Worm (Caenorhabditis elegans) whole organism, L3 larva: ENCODE measurements around the gene tat-3.

Experiments used
- ama-1 ChIP-seq: fragments of 150-350 bp; optimal IDR thresholded peaks from 2 replicates; lab custom pipeline; 2018
- ceh-82 ChIP-seq: fragments of 150-350 bp; optimal IDR thresholded peaks from 2 replicates; lab custom pipeline; 2014; ENCODE audit warnings: missing biosample characterization, missing genetic modification characterization
- nhr-77 ChIP-seq: fragments of 150-350 bp; optimal IDR thresholded peaks from 2 replicates; lab custom pipeline; 2014; ENCODE audit warnings: missing biosample characterization, missing genetic modification characterization
- snpc-4 ChIP-seq: fragments of 150-350 bp; optimal IDR thresholded peaks from 2 replicates; lab custom pipeline; 2014; ENCODE audit warnings: missing biosample characterization, missing genetic modification characterization

DNA sequence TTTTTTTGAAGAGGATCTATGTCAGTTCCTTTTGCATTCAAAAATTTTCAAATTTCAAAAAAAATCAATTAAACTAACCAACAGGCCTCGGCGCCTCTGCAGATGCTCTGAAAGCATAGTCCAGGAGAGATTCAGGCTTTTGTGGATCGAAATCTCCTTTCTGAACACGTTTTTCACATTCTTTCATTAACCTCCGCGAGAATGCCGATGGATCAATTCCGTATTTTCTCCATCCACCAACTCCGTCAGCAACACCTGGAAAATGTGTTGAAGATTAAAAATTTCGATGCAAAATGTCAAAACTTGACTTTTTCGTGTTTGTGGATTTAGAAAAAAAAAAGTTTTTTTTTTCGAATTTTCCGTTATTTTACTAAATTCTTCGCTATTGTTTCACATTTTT, 16.0 kb downstream of the tat-3 start:
- TF ChIP-seq ceh-82 (tag; lab: Kevin White, UChicago) (no peak), ama-1 (lab: Kevin White, UChicago) (peak; percentile 33), snpc-4 (tag; lab: Kevin White, UChicago) (no peak), nhr-77 (no peak)
